Fruit fly (Drosophila melanogaster) S2 (cell line): ENCODE data around the gene CG42581.

Source experiments
- CG8478 ChIP-seq: fragments of >200 bp; optimal IDR thresholded peaks from 2 replicates; lab custom pipeline; 2018
- CTCF ChIP-seq, 2 experiments: fragments of >200 bp; optimal IDR thresholded peaks; 2 replicates each; lab custom pipeline; 2018

- no peak for TF ChIP-seq CG8478 (lab: Kevin White, UChicago)
- no peak for TF ChIP-seq CTCF (optimal IDR thresholded peaks at IDR 0.05; lab: Kevin White, UChicago)
These were observed 33.3 kb upstream of the CG42581 start for dm6 chrX:20129554-20129953.
